Worm (Caenorhabditis elegans): ENCODE results near the gene F53B3.3.

DNA sequence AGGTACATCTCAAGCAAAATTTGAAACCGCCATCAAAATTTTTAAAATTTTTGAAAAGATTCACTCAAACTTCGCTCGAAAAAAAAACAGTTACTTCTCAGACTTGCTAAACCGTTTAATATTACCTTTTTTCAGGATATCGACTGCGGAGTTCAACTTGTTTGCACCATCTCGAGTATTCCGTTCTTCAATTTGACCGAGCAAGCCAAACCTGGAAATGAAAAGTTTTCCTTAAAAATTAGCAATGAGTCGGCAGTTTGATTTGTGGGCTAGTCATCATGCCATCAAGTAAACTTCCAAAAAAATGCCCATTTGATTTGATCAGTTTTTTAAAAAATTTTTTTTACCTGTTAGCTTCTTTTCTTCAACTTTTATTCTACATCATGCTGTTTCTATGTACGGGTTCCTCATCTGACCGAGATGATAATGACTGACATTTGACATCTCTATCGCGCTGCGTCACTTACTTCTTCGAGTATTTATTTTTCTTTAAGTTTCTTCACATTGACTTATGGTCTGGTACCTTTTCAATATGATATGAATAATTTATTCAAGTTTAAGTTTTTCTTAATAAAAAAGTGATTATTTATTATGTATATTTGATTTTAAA, 19.2 kb upstream of the F53B3.3 start:
- no peak for TF ChIP-seq T22C8.4 (GFP tag; IDR thresholded peaks at IDR 0.05)
- TF ChIP-seq ztf-29 (GFP tag; IDR thresholded peaks at IDR 0.05): no peak
- TF ChIP-seq tab-1 (GFP tag; IDR thresholded peaks at IDR 0.05): no peak
- TF ChIP-seq cog-1 (tag; optimal IDR thresholded peaks at IDR 0.05): no peak
